Fruit fly (Drosophila melanogaster): ENCODE data around the gene gdrd.

gdrd gene

DNA sequence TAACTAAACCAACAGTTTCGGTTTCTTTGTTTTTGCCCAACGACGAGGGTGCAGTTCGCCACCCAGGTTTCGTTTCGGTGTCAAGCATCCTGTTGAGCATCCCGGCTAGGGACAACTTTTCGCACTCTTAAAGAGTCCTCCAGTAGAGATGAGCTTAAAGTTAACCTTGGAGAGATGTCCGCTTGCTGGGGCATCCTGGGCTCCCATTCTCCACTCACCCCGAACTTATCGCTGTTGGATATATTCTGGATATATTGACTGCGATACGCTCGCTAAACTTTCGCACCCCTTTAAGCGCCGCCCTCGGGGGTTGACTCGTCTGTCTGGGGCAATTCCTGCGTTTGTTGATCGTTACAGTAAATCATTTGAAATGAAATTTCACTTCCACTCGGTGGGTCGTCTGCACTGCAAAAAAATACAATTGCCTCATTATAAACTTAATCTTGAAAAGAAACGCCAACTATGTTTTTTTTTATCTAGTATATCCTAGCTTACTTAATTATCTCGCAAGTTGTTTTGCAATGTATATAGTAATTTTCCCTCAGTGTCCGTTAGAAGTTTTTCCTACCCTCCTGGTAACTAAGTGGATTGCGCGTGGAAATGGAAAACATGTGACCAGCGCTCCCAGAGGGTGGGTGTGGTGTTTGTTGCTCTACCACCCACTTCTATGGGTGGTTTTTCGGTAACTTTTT is 29.4 kb upstream of the gdrd start (continued):
- TF ChIP-seq usp (GFP tag; optimal IDR thresholded peaks at IDR 0.05) (no peak), Opbp (GFP tag; IDR thresholded peaks at IDR 0.05; ENCODE audit: partially characterized antibody) (no peak), NfI (GFP tag; optimal IDR thresholded peaks at IDR 0.05) (peak; percentile 76), CG16863 (GFP tag; optimal IDR thresholded peaks at IDR 0.05) (peak; percentile 80), CG4360 (GFP tag; IDR thresholded peaks at IDR 0.05) (peak; percentile 57; the same call in 1 of the 2 replicates), CG8765 (GFP tag; IDR thresholded peaks at IDR 0.05) (0 out of 2 replicates have a peak, but pooled peaks have one; percentile 33), CG11695 (GFP tag; IDR thresholded peaks at IDR 0.05) (peak; percentile 88), Xrp1 (GFP tag; IDR thresholded peaks at IDR 0.05) (peak; percentile 93), insv (GFP tag; optimal IDR thresholded peaks at IDR 0.05) (peak in 1 of 2 experiments; percentile 11), CG8359 (GFP tag; optimal IDR thresholded peaks at IDR 0.05; ENCODE audit: borderline replicate concordance) (no peak), CG15269 (tag; optimal IDR thresholded peaks at IDR 0.05) (peak; percentile 86), H2.0 (GFP tag; IDR thresholded peaks at IDR 0.05) (peak; percentile 82), CG11723 (GFP tag; optimal IDR thresholded peaks at IDR 0.05) (peak; percentile 58), slou (GFP tag; optimal IDR thresholded peaks at IDR 0.05) (peak; percentile 55), cato (GFP tag; optimal IDR thresholded peaks at IDR 0.05; ENCODE audit: borderline replicate concordance) (peak; percentile 45), PHDP (tag; optimal IDR thresholded peaks at IDR 0.05) (peak; percentile 80), CG31224 (GFP tag; IDR thresholded peaks at IDR 0.05) (peak; percentile 96), jigr1 (GFP tag; IDR thresholded peaks at IDR 0.05) (0 out of 3 replicates have a peak, but pooled peaks have one; percentile 39), Fer2 (tag; optimal IDR thresholded peaks at IDR 0.05) (peak; percentile 46), crp (GFP tag; optimal IDR thresholded peaks at IDR 0.05) (peak in 1 of 2 experiments; percentile 34), prd (optimal IDR thresholded peaks at IDR 0.05) (no peak), prd (GFP tag; IDR thresholded peaks at IDR 0.05) (peak; percentile 90), nerfin-2 (GFP tag; IDR thresholded peaks at IDR 0.05; ENCODE audit: partially characterized antibody) (no peak), tin (GFP tag; optimal IDR thresholded peaks at IDR 0.05) (peak; percentile 38), CG17568 (GFP tag; optimal IDR thresholded peaks at IDR 0.05) (peak; percentile 65), Awh (GFP tag; IDR thresholded peaks at IDR 0.05) (peak; percentile 87), fru (optimal IDR thresholded peaks at IDR 0.05) (no peak), sd (tag; optimal IDR thresholded peaks at IDR 0.05) (peak; percentile 63), aop (GFP tag; IDR thresholded peaks at IDR 0.05) (no peak), kay (GFP tag; optimal IDR thresholded peaks at IDR 0.05) (peak; percentile 50), Dip2 (GFP tag; IDR thresholded peaks at IDR 0.05) (no peak), CG6813 (GFP tag; optimal IDR thresholded peaks at IDR 0.05) (peak; percentile 82), ind (GFP tag; optimal IDR thresholded peaks at IDR 0.05) (peak; percentile 71), ATbp (GFP tag; optimal IDR thresholded peaks at IDR 0.05) (peak; percentile 86), CG10543 (GFP tag; optimal IDR thresholded peaks at IDR 0.05) (peak; percentile 60), D (optimal IDR thresholded peaks at IDR 0.05) (no peak), D (GFP tag; optimal IDR thresholded peaks at IDR 0.05) (peak; percentile 71), toy (GFP tag; IDR thresholded peaks at IDR 0.05) (peak; percentile 56; the same call in 1 of the 2 replicates), CG6683 (GFP tag; optimal IDR thresholded peaks at IDR 0.05) (peak; percentile 66), h (optimal IDR thresholded peaks at IDR 0.05) (no peak), CG1024 (GFP tag; IDR thresholded peaks at IDR 0.05) (peak; percentile 68; the same call in 1 of the 2 replicates), fu2 (GFP tag; optimal IDR thresholded peaks at IDR 0.05) (peak; percentile 46), lov (optimal IDR thresholded peaks at IDR 0.05) (no peak), lov (GFP tag; IDR thresholded peaks at IDR 0.05) (0 out of 3 replicates have a peak, but pooled peaks have one; percentile 44), CG10565 (GFP tag; optimal IDR thresholded peaks at IDR 0.05) (no peak), zfh2 (GFP tag; optimal IDR thresholded peaks at IDR 0.05) (peak; percentile 44), nerfin-1 (tag; optimal IDR thresholded peaks at IDR 0.05) (peak; percentile 79), CG11398 (GFP tag; optimal IDR thresholded peaks at IDR 0.05) (peak; percentile 70), HHEX (GFP tag; optimal IDR thresholded peaks at IDR 0.05) (peak; percentile 73), CG17912 (GFP tag; optimal IDR thresholded peaks at IDR 0.05) (no peak)
